Fruit fly (Drosophila melanogaster) whole organism, embryonic: ENCODE data around the gene bon.

Experiments
- Abd-B ChIP-seq: fragments of 200-800 bp; sonication (Bioruptor generic); optimal IDR thresholded peaks from 2 replicates; lab custom pipeline; 2018; ENCODE audit warnings: missing biosample characterization, mild to moderate bottlenecking, missing genetic modification characterization, moderate library complexity
- CG10209 ChIP-seq: fragments of 200-800 bp; sonication (Bioruptor generic); optimal IDR thresholded peaks from 3 replicates; lab custom pipeline; 2017; ENCODE audit warnings: missing biosample characterization, mild to moderate bottlenecking, missing genetic modification characterization, missing genetic modification reagents
- CG11504 ChIP-seq: fragments of 200-800 bp; sonication (Bioruptor generic); optimal IDR thresholded peaks from 3 replicates; lab custom pipeline; 2019; ENCODE audit warnings: missing biosample characterization, mild to moderate bottlenecking, missing genetic modification characterization, moderate library complexity
- CG12391 ChIP-seq: fragments of 200-800 bp; sonication (Bioruptor generic); optimal IDR thresholded peaks from 3 replicates; lab custom pipeline; 2018; ENCODE audit warnings: missing biosample characterization, mild to moderate bottlenecking, missing genetic modification characterization, moderate library complexity
- CG14441 ChIP-seq: fragments of 200-800 bp; sonication (Bioruptor generic); IDR thresholded peaks from 2 replicates; pipeline ENCODE4 v1.3.6; 2022; ENCODE audit warnings: missing biosample characterization, missing genetic modification characterization
- CG16815 ChIP-seq: fragments of 200-800 bp; sonication (Bioruptor generic); optimal IDR thresholded peaks from 3 replicates; lab custom pipeline; 2017; ENCODE audit warnings: missing biosample characterization, mild to moderate bottlenecking, missing genetic modification characterization
- CG16863 ChIP-seq: fragments of 200-800 bp; sonication (Bioruptor generic); optimal IDR thresholded peaks from 3 replicates; lab custom pipeline; 2016; ENCODE audit warnings: missing biosample characterization, missing genetic modification characterization
- CG2678 ChIP-seq: fragments of 200-800 bp; sonication (Bioruptor generic); optimal IDR thresholded peaks from 3 replicates; lab custom pipeline; 2019; ENCODE audit warnings: missing biosample characterization, mild to moderate bottlenecking, missing genetic modification characterization, moderate library complexity
- CG30431 ChIP-seq: fragments of 200-800 bp; sonication (Bioruptor generic); optimal IDR thresholded peaks from 2 replicates; lab custom pipeline; 2017; ENCODE audit warnings: missing biosample characterization, missing genetic modification characterization
- CG3995 ChIP-seq: fragments of 200-800 bp; sonication (Bioruptor generic); optimal IDR thresholded peaks from 3 replicates; lab custom pipeline; 2016; ENCODE audit warnings: missing biosample characterization, missing genetic modification characterization
- CG5953 ChIP-seq: fragments of 200-800 bp; sonication (Bioruptor generic); IDR thresholded peaks from 2 replicates; pipeline ENCODE4 v1.3.6; 2022; ENCODE audit warnings: missing biosample characterization, missing genetic modification characterization
- CG6254 ChIP-seq: fragments of 200-800 bp; sonication (Bioruptor generic); optimal IDR thresholded peaks from 3 replicates; lab custom pipeline; 2017; ENCODE audit warnings: mild to moderate bottlenecking, missing biosample characterization, missing genetic modification reagents, missing genetic modification characterization
- CG6765 ChIP-seq: fragments of 200-800 bp; sonication (Bioruptor generic); optimal IDR thresholded peaks from 3 replicates; lab custom pipeline; 2017; ENCODE audit warnings: missing biosample characterization, mild to moderate bottlenecking, missing genetic modification characterization
- CG7786 ChIP-seq: fragments of 200-800 bp; sonication (Bioruptor generic); optimal IDR thresholded peaks from 2 replicates; lab custom pipeline; 2016; ENCODE audit warnings: missing biosample characterization, missing genetic modification characterization
- CG9817 ChIP-seq: fragments of 200-800 bp; sonication (Bioruptor generic); optimal IDR thresholded peaks from 2 replicates; lab custom pipeline; 2018; ENCODE audit warnings: missing biosample characterization, mild to moderate bottlenecking, missing genetic modification characterization, moderate library complexity
- H2.0 ChIP-seq: fragments of 200-800 bp; sonication (Bioruptor generic); IDR thresholded peaks from 2 replicates; pipeline ENCODE4 v1.3.6; 2022; ENCODE audit warnings: missing biosample characterization, missing genetic modification characterization
- HLH3B ChIP-seq: fragments of 200-800 bp; sonication (Bioruptor generic); IDR thresholded peaks from 2 replicates; pipeline ENCODE4 v1.3.6; 2022; ENCODE audit warnings: missing biosample characterization, missing genetic modification characterization
- Hey ChIP-seq: fragments of 200-800 bp; sonication (Bioruptor generic); optimal IDR thresholded peaks from 3 replicates; lab custom pipeline; 2018; ENCODE audit warnings: missing biosample characterization, mild to moderate bottlenecking, missing genetic modification characterization
- HmgZ ChIP-seq: fragments of 200-800 bp; sonication (Bioruptor generic); optimal IDR thresholded peaks from 2 replicates; lab custom pipeline; 2018; ENCODE audit warnings: missing biosample characterization, mild to moderate bottlenecking, missing genetic modification characterization
- Hmx ChIP-seq: fragments of 200-800 bp; sonication (Bioruptor generic); optimal IDR thresholded peaks from 2 replicates; lab custom pipeline; 2016; ENCODE audit warnings: missing biosample characterization, missing genetic modification characterization
- Hsf ChIP-seq: fragments of 200-800 bp; sonication (Bioruptor generic); optimal IDR thresholded peaks from 3 replicates; lab custom pipeline; 2016; ENCODE audit warnings: missing biosample characterization, missing genetic modification characterization
- Nf-YA ChIP-seq: fragments of 200-800 bp; sonication (Bioruptor generic); IDR thresholded peaks from 2 replicates; pipeline ENCODE4 v1.3.6; 2022; ENCODE audit warnings: missing biosample characterization, missing genetic modification characterization
- Poxn ChIP-seq: fragments of 200-800 bp; sonication (Bioruptor generic); IDR thresholded peaks from 2 replicates; pipeline ENCODE4 v1.3.6; 2022; ENCODE audit warnings: missing biosample characterization, missing genetic modification characterization
- Rx ChIP-seq: fragments of 200-800 bp; sonication (Bioruptor generic); IDR thresholded peaks from 2 replicates; pipeline ENCODE4 v1.3.6; 2022; ENCODE audit warnings: missing biosample characterization, missing genetic modification characterization
- Sox102F ChIP-seq: fragments of 200-800 bp; sonication (Bioruptor generic); optimal IDR thresholded peaks from 2 replicates; lab custom pipeline; 2018; ENCODE audit warnings: missing biosample characterization, mild to moderate bottlenecking, missing genetic modification characterization, moderate library complexity
- Ssrp ChIP-seq: fragments of 200-800 bp; sonication (Bioruptor generic); optimal IDR thresholded peaks from 2 replicates; lab custom pipeline; 2018; ENCODE audit warnings: missing biosample characterization, mild to moderate bottlenecking, missing genetic modification characterization, moderate library complexity
- al ChIP-seq: fragments of 200-800 bp; sonication (Bioruptor generic); IDR thresholded peaks from 2 replicates; pipeline ENCODE4 v1.3.6; 2022; ENCODE audit warnings: missing biosample characterization, missing genetic modification characterization
- bbx ChIP-seq: fragments of 200-800 bp; sonication (Bioruptor generic); IDR thresholded peaks from 2 replicates; pipeline ENCODE4 v1.3.6; 2022; ENCODE audit warnings: missing biosample characterization, missing genetic modification characterization; ENCODE audit not compliant: partially characterized antibody
- br ChIP-seq: fragments of >200 bp; optimal IDR thresholded peaks from 2 replicates; lab custom pipeline; 2017
- chif ChIP-seq, 2 experiments: fragments of 200-800 bp; sonication (Bioruptor generic); optimal IDR thresholded peaks; 3 replicates each; lab custom pipeline; 2016; ENCODE audit warnings: missing biosample characterization in 2 of 2, missing genetic modification characterization in 2 of 2
- chm ChIP-seq: fragments of 200-800 bp; sonication (Bioruptor generic); IDR thresholded peaks from 2 replicates; pipeline ENCODE4 v1.3.6; 2022; ENCODE audit warnings: missing biosample characterization, missing genetic modification characterization
- ci ChIP-seq: fragments of 200-800 bp; sonication (Bioruptor generic); IDR thresholded peaks from 3 replicates; pipeline ENCODE4 v1.3.6; 2022; ENCODE audit warnings: missing biosample characterization, missing genetic modification characterization
- croc ChIP-seq: fragments of 200-800 bp; sonication (Bioruptor generic); conservative IDR thresholded peaks from 3 replicates; pipeline ENCODE4 v1.3.6; 2022; ENCODE audit warnings: missing biosample characterization, missing genetic modification characterization
- danr ChIP-seq: fragments of 200-800 bp; sonication (Bioruptor generic); IDR thresholded peaks from 2 replicates; pipeline ENCODE4 v1.3.6; 2022; ENCODE audit warnings: missing biosample characterization, missing genetic modification characterization
- en ChIP-seq: fragments of 200-800 bp; sonication (Bioruptor generic); optimal IDR thresholded peaks from 2 replicates; lab custom pipeline; 2016; ENCODE audit warnings: missing biosample characterization, missing genetic modification characterization
- fu2 ChIP-seq: fragments of 200-800 bp; sonication (Bioruptor generic); optimal IDR thresholded peaks from 2 replicates; lab custom pipeline; 2016; ENCODE audit warnings: missing biosample characterization, missing genetic modification characterization
- hbn ChIP-seq: fragments of 200-800 bp; sonication (Bioruptor generic); IDR thresholded peaks from 2 replicates; pipeline ENCODE4 v1.3.6; 2022; ENCODE audit warnings: missing biosample characterization, missing genetic modification characterization; ENCODE audit not compliant: partially characterized antibody
- her ChIP-seq: fragments of 200-800 bp; sonication (Bioruptor generic); optimal IDR thresholded peaks from 2 replicates; lab custom pipeline; 2016; ENCODE audit warnings: missing biosample characterization, missing genetic modification characterization
- hkb ChIP-seq, 2 experiments: fragments of 200-800 bp in 1 of 2; fragments of >200 bp in 1 of 2; sonication (Bioruptor generic) in 1 of 2; IDR thresholded peaks in 1 of 2; optimal IDR thresholded peaks in 1 of 2; 2 replicates each; pipeline versions ENCODE4 v1.3.6 to Lab custom; 2017 to 2022; ENCODE audit warnings: missing biosample characterization in 1 of 2, missing genetic modification characterization in 1 of 2
- jing ChIP-seq: fragments of 200-800 bp; sonication (Bioruptor generic); optimal IDR thresholded peaks from 2 replicates; lab custom pipeline; 2018; ENCODE audit warnings: missing biosample characterization, mild to moderate bottlenecking, missing genetic modification characterization
- knrl ChIP-seq: fragments of 200-800 bp; sonication (Bioruptor generic); IDR thresholded peaks from 3 replicates; pipeline ENCODE4 v1.3.6; 2022; ENCODE audit warnings: missing biosample characterization, missing genetic modification characterization; ENCODE audit not compliant: partially characterized antibody
- lilli ChIP-seq: fragments of 200-800 bp; sonication (Bioruptor generic); optimal IDR thresholded peaks from 3 replicates; lab custom pipeline; 2016; ENCODE audit warnings: missing biosample characterization, missing genetic modification characterization
- nerfin-2 ChIP-seq: fragments of 200-800 bp; sonication (Bioruptor generic); IDR thresholded peaks from 2 replicates; pipeline ENCODE4 v1.3.6; 2022; ENCODE audit warnings: missing biosample characterization, missing genetic modification characterization; ENCODE audit not compliant: partially characterized antibody
- oc ChIP-seq: fragments of 200-800 bp; sonication (Bioruptor generic); optimal IDR thresholded peaks from 2 replicates; lab custom pipeline; 2018; ENCODE audit warnings: missing biosample characterization, mild to moderate bottlenecking, missing genetic modification characterization, moderate library complexity
- pho ChIP-seq: fragments of 200-800 bp; sonication (Bioruptor generic); optimal IDR thresholded peaks from 2 replicates; lab custom pipeline; 2016; ENCODE audit warnings: missing biosample characterization, missing genetic modification characterization
- row ChIP-seq: fragments of 200-800 bp; sonication (Bioruptor generic); IDR thresholded peaks from 3 replicates; pipeline ENCODE4 v1.3.6; 2022; ENCODE audit warnings: missing biosample characterization, missing genetic modification characterization
- sima ChIP-seq: fragments of 200-800 bp; sonication (Bioruptor generic); optimal IDR thresholded peaks from 2 replicates; lab custom pipeline; 2016; ENCODE audit warnings: missing biosample characterization, missing genetic modification characterization
- so ChIP-seq: fragments of 200-800 bp; sonication (Bioruptor generic); IDR thresholded peaks from 3 replicates; pipeline ENCODE4 v1.3.6; 2022; ENCODE audit warnings: missing biosample characterization, missing genetic modification characterization
- zfh1 ChIP-seq: fragments of 200-800 bp; sonication (Bioruptor generic); IDR thresholded peaks from 3 replicates; pipeline ENCODE4 v1.3.6; 2022; ENCODE audit warnings: missing biosample characterization, missing genetic modification characterization

bon gene

dm6 chr3R:20556281-20557113, 36.4 kb upstream of the bon start:
- peak; percentile 84 for TF ChIP-seq HLH3B (GFP tag; lab: Robert Waterston, UW)
- TF ChIP-seq CG10209, result peak; percentile 65
- no peak for TF ChIP-seq HmgZ (tag; lab: Kevin White, UChicago)
- no peak for TF ChIP-seq oc (tag; lab: Kevin White, UChicago)
- TF ChIP-seq CG11504 (tag; lab: Kevin White, UChicago), result peak; percentile 82
- TF ChIP-seq Hmx, result peak; percentile 28
- no peak for TF ChIP-seq ci (GFP tag; lab: Robert Waterston, UW)
- peak; percentile 47 for TF ChIP-seq Sox102F
- no peak for TF ChIP-seq bbx
- no peak for TF ChIP-seq CG16863
- no peak for TF ChIP-seq Rx (GFP tag; lab: Robert Waterston, UW)
- TF ChIP-seq CG14441 (GFP tag; lab: Robert Waterston, UW), result peak; percentile 89
- TF ChIP-seq row (GFP tag; lab: Robert Waterston, UW), result peak; percentile 87
- peak; percentile 4 for TF ChIP-seq jing
- TF ChIP-seq CG30431 (GFP tag; lab: Kevin White, UChicago), result peak; percentile 52
- 0 out of 2 replicates have a peak, but pooled peaks have one; percentile 19 for TF ChIP-seq nerfin-2
- peak; percentile 29 for TF ChIP-seq CG6254 (GFP tag; lab: Kevin White, UChicago)
- TF ChIP-seq hbn (GFP tag; lab: Robert Waterston, UW), result no peak
- peak; percentile 14; the same call in 1 of the 3 replicates for TF ChIP-seq croc (GFP tag; lab: Robert Waterston, UW)
- peak; percentile 52 for TF ChIP-seq Abd-B (GFP tag; lab: Kevin White, UChicago)
- peak; percentile 54 for TF ChIP-seq Hsf (GFP tag; lab: Kevin White, UChicago)
- no peak for TF ChIP-seq sima (GFP tag; lab: Kevin White, UChicago)
- peak; percentile 68 for TF ChIP-seq zfh1 (GFP tag; lab: Robert Waterston, UW)
- TF ChIP-seq CG16815 (GFP tag; lab: Kevin White, UChicago), result peak; percentile 58
- peak; percentile 69 for TF ChIP-seq CG3995 (GFP tag; lab: Kevin White, UChicago)
- peak; percentile 47 for TF ChIP-seq pho (GFP tag; lab: Kevin White, UChicago)
- peak; percentile 15 for TF ChIP-seq CG6765 (GFP tag; lab: Kevin White, UChicago)
- TF ChIP-seq CG12391, result peak; percentile 54
- TF ChIP-seq fu2, result peak; percentile 7
- TF ChIP-seq br (lab: Kevin White, UChicago), result no peak
- peak; percentile 89 for TF ChIP-seq al
- TF ChIP-seq lilli (GFP tag; lab: Kevin White, UChicago), result peak; percentile 68
- peak; percentile 53; the same call in 1 of the 2 replicates for TF ChIP-seq chm (GFP tag; lab: Robert Waterston, UW)
- no peak for TF ChIP-seq CG7786 (GFP tag; lab: Kevin White, UChicago)
- TF ChIP-seq so (GFP tag; lab: Robert Waterston, UW), result peak; percentile 86
- peak; percentile 68 for TF ChIP-seq danr (GFP tag; lab: Robert Waterston, UW)
- no peak for TF ChIP-seq knrl (GFP tag; lab: Robert Waterston, UW)
- no peak for TF ChIP-seq Hey
- TF ChIP-seq hkb (optimal IDR thresholded peaks at IDR 0.05; lab: Kevin White, UChicago), result no peak
- TF ChIP-seq hkb (GFP tag; IDR thresholded peaks at IDR 0.05; lab: Robert Waterston, UW), result peak; percentile 75
- no peak for TF ChIP-seq en (GFP tag; lab: Kevin White, UChicago)
- TF ChIP-seq CG2678, result peak; percentile 74
- peak; percentile 60; the same call in 1 of the 2 replicates for TF ChIP-seq Nf-YA
- peak; percentile 35 for TF ChIP-seq CG9817 (tag; lab: Kevin White, UChicago)
- peak; percentile 55 for TF ChIP-seq Ssrp (tag; lab: Kevin White, UChicago)
- TF ChIP-seq CG5953, result 0 out of 2 replicates have a peak, but pooled peaks have one; percentile 34
- TF ChIP-seq Poxn (GFP tag; lab: Robert Waterston, UW), result 0 out of 2 replicates have a peak, but pooled peaks have one; percentile 29
- TF ChIP-seq her, result no peak
- TF ChIP-seq H2.0 (GFP tag; lab: Robert Waterston, UW), result peak; percentile 64
- no peak for TF ChIP-seq chif (GFP tag; optimal IDR thresholded peaks at IDR 0.05; lab: Kevin White, UChicago)
